Worm (Caenorhabditis elegans) whole organism, L1 larva: ENCODE results near the gene F54H12.2.
A peak's percentile ranks its signal among the peaks of the same experiment; 100 is the strongest.

Experiments used
- C04F5.9 ChIP-seq: sonication (generic microtip); optimal IDR thresholded peaks from 2 replicates; lab custom pipeline; 2016; ENCODE audit warnings: missing genetic modification characterization, missing compliant biosample characterization
- C16A3.4 ChIP-seq: fragments of 150-350 bp; optimal IDR thresholded peaks from 2 replicates; lab custom pipeline; 2014; ENCODE audit warnings: missing biosample characterization, missing genetic modification characterization
- blmp-1 ChIP-seq: fragments of 150-350 bp; optimal IDR thresholded peaks from 2 replicates; lab custom pipeline; 2014; ENCODE audit warnings: missing biosample characterization, missing genetic modification characterization
- ceh-63 ChIP-seq: fragments of 200-800 bp; sonication (Bioruptor generic); optimal IDR thresholded peaks from 2 replicates; lab custom pipeline; 2018; ENCODE audit warnings: mild to moderate bottlenecking, missing genetic modification characterization, missing compliant biosample characterization
- ceh-8 ChIP-seq: fragments of 200-800 bp; sonication (Bioruptor generic); optimal IDR thresholded peaks from 2 replicates; lab custom pipeline; 2018; ENCODE audit warnings: mild to moderate bottlenecking, missing genetic modification characterization, moderate library complexity, missing compliant biosample characterization
- ceh-90 ChIP-seq: sonication (generic microtip); optimal IDR thresholded peaks from 2 replicates; lab custom pipeline; 2016; ENCODE audit warnings: missing genetic modification characterization, missing compliant biosample characterization
- dpl-1 ChIP-seq, 3 experiments: fragments of 150-350 bp in 2 of 3; sonication (generic microtip) in 1 of 3; optimal IDR thresholded peaks; 2 replicates each; lab custom pipeline; 2014 to 2017; ENCODE audit warnings: missing biosample characterization in 3 of 3, missing genetic modification characterization in 3 of 3, missing genetic modification reagents in 3 of 3
- efl-1 ChIP-seq, 4 experiments: fragments of 150-350 bp; optimal IDR thresholded peaks in 3 of 4; peaks in 1 of 4; 1 replicate in 1 of 4; 2 replicates in 3 of 4; lab custom pipeline; 2014; ENCODE audit warnings: missing biosample characterization in 2 of 4, missing genetic modification characterization in 2 of 4, missing genetic modification reagents in 2 of 4
- efl-3 ChIP-seq: fragments of 200-800 bp; sonication (Bioruptor generic); optimal IDR thresholded peaks from 2 replicates; lab custom pipeline; 2018; ENCODE audit warnings: mild to moderate bottlenecking, missing genetic modification characterization, missing compliant biosample characterization
- egl-13 ChIP-seq: sonication (generic microtip); optimal IDR thresholded peaks from 2 replicates; lab custom pipeline; 2016; ENCODE audit warnings: missing genotype, missing genetic modification reagents, missing genetic modification characterization, missing compliant biosample characterization
- egl-27 ChIP-seq, 2 experiments: fragments of 150-350 bp in 1 of 2; sonication (generic microtip); optimal IDR thresholded peaks; 3 replicates each; lab custom pipeline; 2017 to 2018; ENCODE audit warnings: missing biosample characterization in 2 of 2, missing genetic modification characterization in 2 of 2, missing genetic modification reagents in 2 of 2
- elt-2 ChIP-seq: sonication (generic microtip); optimal IDR thresholded peaks from 2 replicates; lab custom pipeline; 2016; ENCODE audit warnings: missing genetic modification characterization, mild to moderate bottlenecking, inconsistent platforms, missing compliant biosample characterization, missing genetic modification reagents
- elt-3 ChIP-seq, 6 experiments: fragments of 150-350 bp in 1 of 6; sonication (generic microtip); optimal IDR thresholded peaks; 2 replicates each; lab custom pipeline; 2017 to 2018; ENCODE audit warnings: missing biosample characterization in 6 of 6, missing genetic modification characterization in 6 of 6, inconsistent platforms in 1 of 6
- fkh-10 ChIP-seq: sonication (generic microtip); optimal IDR thresholded peaks from 2 replicates; lab custom pipeline; 2017; ENCODE audit warnings: missing biosample characterization, missing genetic modification reagents, missing genetic modification characterization
- fos-1 ChIP-seq: fragments of 150-350 bp; optimal IDR thresholded peaks from 2 replicates; lab custom pipeline; 2014; ENCODE audit warnings: missing biosample characterization, missing genetic modification characterization
- hlh-4 ChIP-seq: sonication (generic microtip); optimal IDR thresholded peaks from 2 replicates; lab custom pipeline; 2016; ENCODE audit warnings: mild to moderate bottlenecking, missing genetic modification characterization, missing compliant biosample characterization
- isw-1 ChIP-seq: fragments of 200-800 bp; sonication (Bioruptor generic); IDR thresholded peaks from 2 replicates; pipeline ENCODE4 v1.3.6; 2022; ENCODE audit warnings: missing genetic modification characterization, missing compliant biosample characterization
- lin-13 ChIP-seq: fragments of 150-350 bp; optimal IDR thresholded peaks from 2 replicates; lab custom pipeline; 2014; ENCODE audit warnings: missing biosample characterization, missing genetic modification reagents, missing genetic modification characterization
- lin-14 ChIP-seq: fragments of 200-800 bp; sonication (Bioruptor generic); optimal IDR thresholded peaks from 2 replicates; lab custom pipeline; 2018; ENCODE audit warnings: mild to moderate bottlenecking, missing genetic modification characterization, moderate library complexity, missing compliant biosample characterization
- lin-35 ChIP-seq, 2 experiments: fragments of 150-350 bp; optimal IDR thresholded peaks; 2 replicates each; lab custom pipeline; 2014; ENCODE audit warnings: missing biosample characterization in 2 of 2, missing genetic modification characterization in 2 of 2, missing genetic modification reagents in 2 of 2
- mab-9 ChIP-seq: fragments of 200-800 bp; sonication (Bioruptor generic); IDR thresholded peaks from 2 replicates; pipeline ENCODE4 v1.3.6; 2022; ENCODE audit warnings: missing genetic modification reagents, missing genetic modification characterization, missing compliant biosample characterization
- mdl-1 ChIP-seq, 2 experiments: fragments of 150-350 bp; optimal IDR thresholded peaks; 2 replicates each; lab custom pipeline; 2014 to 2017; ENCODE audit warnings: missing biosample characterization in 2 of 2, missing genetic modification characterization in 2 of 2, inconsistent platforms in 1 of 2
- mef-2 ChIP-seq: fragments of 150-350 bp; optimal IDR thresholded peaks from 2 replicates; lab custom pipeline; 2014; ENCODE audit warnings: missing biosample characterization, missing genetic modification characterization
- mep-1 ChIP-seq: fragments of 150-350 bp; optimal IDR thresholded peaks from 2 replicates; lab custom pipeline; 2014; ENCODE audit warnings: missing biosample characterization, missing genetic modification characterization
- nhr-11 ChIP-seq: fragments of 150-350 bp; optimal IDR thresholded peaks from 2 replicates; lab custom pipeline; 2014; ENCODE audit warnings: missing biosample characterization, missing genetic modification characterization
- nhr-12 ChIP-seq: sonication (generic microtip); optimal IDR thresholded peaks from 2 replicates; lab custom pipeline; 2017; ENCODE audit warnings: missing biosample characterization, missing genetic modification characterization
- nhr-20 ChIP-seq: sonication (generic microtip); optimal IDR thresholded peaks from 2 replicates; lab custom pipeline; 2016; ENCODE audit warnings: mild to moderate bottlenecking, missing genetic modification characterization, missing compliant biosample characterization
- nhr-237 ChIP-seq: fragments of 150-350 bp; optimal IDR thresholded peaks from 2 replicates; lab custom pipeline; 2014; ENCODE audit warnings: missing biosample characterization, missing genetic modification characterization
- nhr-28 ChIP-seq: fragments of 150-350 bp; optimal IDR thresholded peaks from 2 replicates; lab custom pipeline; 2014; ENCODE audit warnings: missing biosample characterization, missing genetic modification characterization
- nhr-71 ChIP-seq: sonication (generic microtip); optimal IDR thresholded peaks from 2 replicates; lab custom pipeline; 2016; ENCODE audit warnings: mild to moderate bottlenecking, missing genetic modification characterization, moderate library complexity, missing compliant biosample characterization
- nhr-77 ChIP-seq: fragments of 150-350 bp; optimal IDR thresholded peaks from 2 replicates; lab custom pipeline; 2014; ENCODE audit warnings: missing biosample characterization, missing genetic modification characterization
- nhr-85 ChIP-seq: sonication (generic microtip); peaks from one replicate; lab custom pipeline; 2016; ENCODE audit warnings: missing genetic modification characterization, inconsistent platforms, missing compliant biosample characterization
- pqm-1 ChIP-seq: sonication (generic microtip); optimal IDR thresholded peaks from 3 replicates; lab custom pipeline; 2017; ENCODE audit warnings: missing biosample characterization, missing genetic modification characterization
- rnt-1 ChIP-seq: sonication (generic microtip); optimal IDR thresholded peaks from 2 replicates; lab custom pipeline; 2016; ENCODE audit warnings: mild to moderate bottlenecking, missing genetic modification characterization, moderate library complexity, missing compliant biosample characterization
- skn-1 ChIP-seq: fragments of 150-350 bp; optimal IDR thresholded peaks from 2 replicates; lab custom pipeline; 2014; ENCODE audit warnings: missing biosample characterization, missing genetic modification characterization
- snu-23 ChIP-seq: sonication (generic microtip); optimal IDR thresholded peaks from 2 replicates; lab custom pipeline; 2016; ENCODE audit warnings: missing genetic modification characterization, missing compliant biosample characterization
- sptf-1 ChIP-seq: fragments of 150-350 bp; optimal IDR thresholded peaks from 2 replicates; lab custom pipeline; 2014; ENCODE audit warnings: missing biosample characterization, missing genetic modification characterization
- sup-37 ChIP-seq: fragments of 200-800 bp; sonication (Bioruptor generic); optimal IDR thresholded peaks from 2 replicates; lab custom pipeline; 2018; ENCODE audit warnings: mild to moderate bottlenecking, missing genetic modification characterization, missing compliant biosample characterization
- tbx-2 ChIP-seq: sonication (generic microtip); optimal IDR thresholded peaks from 2 replicates; lab custom pipeline; 2016; ENCODE audit warnings: missing genetic modification characterization, missing compliant biosample characterization
- unc-130 ChIP-seq: fragments of 150-350 bp; optimal IDR thresholded peaks from 2 replicates; lab custom pipeline; 2017; ENCODE audit warnings: missing biosample characterization, missing genetic modification characterization, inconsistent platforms
- unc-30 ChIP-seq: sonication (generic microtip); optimal IDR thresholded peaks from 2 replicates; lab custom pipeline; 2017; ENCODE audit warnings: missing biosample characterization, missing genetic modification characterization
- unc-62 ChIP-seq: fragments of 150-350 bp; optimal IDR thresholded peaks from 2 replicates; lab custom pipeline; 2014; ENCODE audit warnings: missing biosample characterization, missing genetic modification reagents, missing genetic modification characterization
- unc-86 ChIP-seq: sonication (generic microtip); optimal IDR thresholded peaks from 2 replicates; lab custom pipeline; 2016; ENCODE audit warnings: missing genetic modification characterization, missing compliant biosample characterization
- unc-98 ChIP-seq: fragments of 200-800 bp; sonication (Bioruptor generic); IDR thresholded peaks from 2 replicates; pipeline ENCODE4 v1.3.6; 2022; ENCODE audit warnings: missing genetic modification characterization, missing compliant biosample characterization
- xbp-1 ChIP-seq: sonication (generic microtip); optimal IDR thresholded peaks from 2 replicates; lab custom pipeline; 2016; ENCODE audit warnings: missing genetic modification characterization, missing compliant biosample characterization
- zag-1 ChIP-seq: fragments of 150-350 bp; optimal IDR thresholded peaks from 2 replicates; lab custom pipeline; 2014; ENCODE audit warnings: missing biosample characterization, missing genetic modification characterization
- zip-4 ChIP-seq: fragments of 200-800 bp; sonication (Bioruptor generic); optimal IDR thresholded peaks from 2 replicates; lab custom pipeline; 2018; ENCODE audit warnings: mild to moderate bottlenecking, missing genetic modification characterization, moderate library complexity, missing compliant biosample characterization
- ztf-4 ChIP-seq: fragments of 150-350 bp; optimal IDR thresholded peaks from 2 replicates; lab custom pipeline; 2014; ENCODE audit warnings: missing biosample characterization, missing genetic modification characterization

The F54H12.2 gene

DNA sequence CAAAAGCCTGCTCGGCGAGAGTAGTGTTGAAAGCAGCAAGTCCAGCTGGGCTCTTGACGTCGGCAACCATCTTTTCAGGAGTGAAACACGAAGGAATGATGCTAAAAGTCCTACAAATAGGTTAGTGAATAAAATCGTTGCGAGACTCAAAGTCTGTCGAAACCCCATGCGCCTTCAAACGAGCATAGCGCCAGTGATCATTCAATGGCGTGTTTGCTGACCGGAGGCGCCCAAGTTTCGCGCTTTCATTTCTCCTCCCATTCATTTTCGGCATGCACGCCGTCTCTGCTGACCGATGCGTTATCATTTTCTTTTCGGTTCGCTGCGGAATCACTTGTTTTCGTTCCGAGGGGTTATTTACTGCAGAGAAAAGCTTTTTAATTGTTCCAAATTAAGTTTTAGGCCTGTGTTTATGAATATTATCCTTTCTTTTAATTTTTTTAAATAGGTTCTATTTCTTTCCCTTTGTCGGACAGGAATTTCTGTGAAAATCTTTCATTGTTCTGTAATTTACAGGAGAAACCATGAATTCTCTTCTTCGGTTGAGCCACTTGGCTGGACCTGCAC lies 8.9 kb downstream of the F54H12.2 start, which contains the start of the genes eef-1B.1 and aco-2 (continued):
- peak in 1 of 2 experiments; percentile 93 for TF ChIP-seq mdl-1 (tag; optimal IDR thresholded peaks at IDR 0.05; lab: Kevin White, UChicago)
- peak; percentile 71 for TF ChIP-seq sup-37 (GFP tag; lab: Kevin White, UChicago)
- TF ChIP-seq hlh-4 (tag; lab: Kevin White, UChicago), result no peak
- TF ChIP-seq tbx-2 (tag; lab: Kevin White, UChicago), result peak; percentile 95
- peak; percentile 82 for TF ChIP-seq egl-13 (tag; lab: Kevin White, UChicago)
- TF ChIP-seq elt-2 (tag; lab: Kevin White, UChicago), result peak; percentile 74
- TF ChIP-seq mab-9 (GFP tag; lab: Robert Waterston, UW), result peak; percentile 90
- TF ChIP-seq ceh-90 (tag; lab: Kevin White, UChicago), result no peak
- peak; percentile 96 for TF ChIP-seq lin-13 (GFP tag; lab: Kevin White, UChicago)
- TF ChIP-seq unc-130 (tag; lab: Kevin White, UChicago), result peak; percentile 98
- TF ChIP-seq nhr-11 (tag; lab: Kevin White, UChicago), result peak; percentile 43
- TF ChIP-seq zag-1 (tag; lab: Kevin White, UChicago), result peak; percentile 2
- peak; percentile 69 for TF ChIP-seq C04F5.9 (tag; lab: Kevin White, UChicago)
- peak; percentile 33 for TF ChIP-seq mef-2 (tag; lab: Kevin White, UChicago)
- peak; percentile 97 for TF ChIP-seq nhr-85 (tag; lab: Kevin White, UChicago)
- TF ChIP-seq unc-86 (tag; lab: Kevin White, UChicago), result peak; percentile 90
- TF ChIP-seq, all 84 proteins: peak for 62

DNA sequence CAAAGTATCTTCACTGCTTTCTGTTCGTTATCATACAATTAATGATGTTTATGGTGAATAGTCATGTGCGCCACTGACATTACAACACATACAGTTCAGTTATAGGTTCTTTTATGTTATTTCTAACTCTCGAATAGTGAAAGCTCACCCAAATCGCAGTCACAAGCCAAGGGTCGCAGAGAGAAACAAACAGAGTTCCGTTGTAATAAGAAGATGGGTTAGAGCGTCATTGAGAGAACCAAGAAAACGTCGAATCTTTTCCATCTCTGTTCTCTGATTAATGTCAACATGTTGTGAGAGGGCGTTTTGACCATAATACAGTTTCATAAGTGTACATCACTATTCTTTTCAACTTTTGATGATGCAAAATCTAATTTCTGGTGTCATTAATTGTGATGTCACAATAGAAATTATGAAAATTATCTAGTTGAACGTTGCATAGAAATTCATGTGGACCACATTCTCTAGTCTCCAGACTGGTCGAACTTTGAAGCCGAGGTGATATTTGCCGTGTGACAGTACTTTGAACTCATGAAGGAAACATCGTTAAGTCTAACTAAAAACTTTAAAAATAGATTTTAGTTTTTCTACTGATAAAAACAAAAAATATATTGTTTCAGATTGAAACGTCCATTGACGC lies 9.7 kb downstream of the F54H12.2 start:
- TF ChIP-seq xbp-1 (tag; lab: Kevin White, UChicago), result peak; percentile 4
- TF ChIP-seq egl-13 (tag; lab: Kevin White, UChicago), result no peak
- TF ChIP-seq zip-4 (GFP tag; lab: Kevin White, UChicago), result no peak
- TF ChIP-seq tbx-2 (tag; lab: Kevin White, UChicago), result peak; percentile 44
- TF ChIP-seq nhr-85 (tag; lab: Kevin White, UChicago), result peak; percentile 70
- peak; percentile 34 for TF ChIP-seq ztf-4 (tag; lab: Kevin White, UChicago)
- TF ChIP-seq lin-14 (GFP tag; lab: Kevin White, UChicago), result peak; percentile 57
- TF ChIP-seq efl-3, result no peak
- no peak for TF ChIP-seq ceh-8
- TF ChIP-seq isw-1 (GFP tag; lab: Robert Waterston, UW), result no peak
- peak in 2 of 3 experiments; percentile 13 to 19 for TF ChIP-seq dpl-1 (GFP tag; optimal IDR thresholded peaks at IDR 0.05; lab: Kevin White, UChicago)
- TF ChIP-seq mdl-1 (tag; optimal IDR thresholded peaks at IDR 0.05; lab: Kevin White, UChicago), result peak in 1 of 2 experiments; percentile 3
- TF ChIP-seq ceh-63 (GFP tag; lab: Kevin White, UChicago), result no peak
- TF ChIP-seq nhr-28 (tag; lab: Kevin White, UChicago), result no peak
- TF ChIP-seq nhr-20, result peak; percentile 68
- TF ChIP-seq mef-2 (tag; lab: Kevin White, UChicago), result no peak
- no peak for TF ChIP-seq unc-86 (tag; lab: Kevin White, UChicago)
- TF ChIP-seq nhr-71, result peak; percentile 56
- no peak for TF ChIP-seq ceh-90 (tag; lab: Kevin White, UChicago)
- no peak for TF ChIP-seq sptf-1 (tag; lab: Kevin White, UChicago)
- no peak for TF ChIP-seq unc-62
- peak; percentile 58 for TF ChIP-seq blmp-1 (tag; lab: Kevin White, UChicago)
- peak; percentile 50 for TF ChIP-seq snu-23 (GFP tag; lab: Kevin White, UChicago)
- TF ChIP-seq fkh-10, result no peak
- TF ChIP-seq unc-30 (tag; lab: Kevin White, UChicago), result no peak
- TF ChIP-seq sup-37 (GFP tag; lab: Kevin White, UChicago), result no peak
- no peak for TF ChIP-seq skn-1 (tag; lab: Kevin White, UChicago)
- no peak for TF ChIP-seq unc-98
- no peak for TF ChIP-seq rnt-1 (tag; lab: Kevin White, UChicago)
- no peak for TF ChIP-seq pqm-1 (tag; lab: Kevin White, UChicago)
- no peak for TF ChIP-seq nhr-12
- no peak for TF ChIP-seq nhr-237 (tag; lab: Kevin White, UChicago)
- TF ChIP-seq elt-3 (tag; optimal IDR thresholded peaks at IDR 0.05; lab: Kevin White, UChicago), result peak in 3 of 6 experiments; percentile 8 to 40 (median 8)
- TF ChIP-seq egl-27 (tag; optimal IDR thresholded peaks at IDR 0.05; lab: Kevin White, UChicago), result no peak
- TF ChIP-seq mep-1 (tag; lab: Kevin White, UChicago), result no peak
- TF ChIP-seq fos-1 (tag; lab: Kevin White, UChicago), result no peak
- TF ChIP-seq lin-35 (GFP tag; optimal IDR thresholded peaks at IDR 0.05; lab: Kevin White, UChicago), result peak in 1 of 2 experiments; percentile 39
- TF ChIP-seq efl-1 (optimal IDR thresholded peaks at IDR 0.05; lab: Kevin White, UChicago), result no peak
- TF ChIP-seq efl-1 (GFP tag; optimal IDR thresholded peaks at IDR 0.05 in 1 of 2; lab: Kevin White, UChicago), result peak in 1 of 2 experiments; percentile 82
- peak; percentile 16 for TF ChIP-seq C16A3.4
- no peak for TF ChIP-seq nhr-77 (tag; lab: Kevin White, UChicago)
